Worm (Caenorhabditis elegans): ENCODE data around the gene egl-27.

DNA sequence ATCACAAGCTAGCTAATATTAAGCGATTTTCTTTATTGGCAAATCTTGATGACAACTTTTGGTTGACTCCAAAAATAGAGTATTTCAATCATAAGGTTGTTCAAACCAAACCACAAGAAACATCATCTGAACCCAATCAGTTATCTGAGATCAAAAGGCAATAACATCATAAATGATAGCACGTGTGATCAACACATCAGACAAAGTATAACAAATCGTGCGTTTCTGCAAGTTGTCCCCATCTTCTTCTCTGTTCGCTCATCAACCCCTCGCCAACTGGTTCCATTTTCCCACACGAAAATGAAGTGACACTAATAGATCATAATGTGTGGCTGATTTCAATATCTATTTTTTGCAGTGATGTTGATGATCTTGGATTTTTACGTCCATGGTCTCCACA lies 14.5 kb downstream of the egl-27 start:
- TF ChIP-seq tbx-11 (GFP tag; IDR thresholded peaks at IDR 0.05) (no peak), sea-1 (GFP tag; conservative IDR thresholded peaks at IDR 0.05) (no peak), hmbx-1 (tag; optimal IDR thresholded peaks at IDR 0.05) (no peak), tbx-37 (GFP tag; conservative IDR thresholded peaks at IDR 0.05) (no peak), pes-1 (GFP tag; IDR thresholded peaks at IDR 0.05) (no peak), flt-1 (GFP tag; IDR thresholded peaks at IDR 0.05) (no peak), ama-1 (optimal IDR thresholded peaks at IDR 0.05) (no peak), ceh-13 (GFP tag; optimal IDR thresholded peaks at IDR 0.05) (no peak), tra-4 (tag; optimal IDR thresholded peaks at IDR 0.05) (no peak), scrt-1 (GFP tag; IDR thresholded peaks at IDR 0.05) (no peak), B0310.2 (tag; optimal IDR thresholded peaks at IDR 0.05) (no peak), hnd-1 (tag; optimal IDR thresholded peaks at IDR 0.05) (no peak), hmg-4 (GFP tag; optimal IDR thresholded peaks at IDR 0.05) (no peak)
